Fruit fly (Drosophila melanogaster): ENCODE data around the gene CG18814.

CG18814 gene

dm6 chr3L:16408609-16409439, 39.2 kb downstream of the CG18814 start (continued):
- TF ChIP-seq dmrt11E (tag; optimal IDR thresholded peaks at IDR 0.05) (peak; percentile 71), CG6175 (GFP tag; IDR thresholded peaks at IDR 0.05) (no peak), Mrtf (GFP tag; IDR thresholded peaks at IDR 0.05) (no peak), Stat92E (GFP tag; optimal IDR thresholded peaks at IDR 0.05) (no peak), CG13296 (GFP tag; optimal IDR thresholded peaks at IDR 0.05) (no peak), CG1792 (GFP tag; optimal IDR thresholded peaks at IDR 0.05) (peak; percentile 33), Atf6 (GFP tag; IDR thresholded peaks at IDR 0.05) (no peak), gsb (GFP tag; IDR thresholded peaks at IDR 0.05) (no peak), ara (GFP tag; IDR thresholded peaks at IDR 0.05) (peak; percentile 41; the same call in 1 of the 2 replicates), dmrt99B (tag; optimal IDR thresholded peaks at IDR 0.05) (peak; percentile 0), pum (GFP tag; optimal IDR thresholded peaks at IDR 0.05) (no peak), CG10979 (tag; optimal IDR thresholded peaks at IDR 0.05) (peak; percentile 22), pnt (GFP tag; optimal IDR thresholded peaks at IDR 0.05) (peak; percentile 37), D19A (tag; optimal IDR thresholded peaks at IDR 0.05) (peak; percentile 25), CG31441 (GFP tag; IDR thresholded peaks at IDR 0.05) (0 out of 2 replicates have a peak, but pooled peaks have one; percentile 23), Doc2 (GFP tag; IDR thresholded peaks at IDR 0.05) (no peak), lmd (GFP tag; IDR thresholded peaks at IDR 0.05) (no peak), CG7357 (GFP tag; IDR thresholded peaks at IDR 0.05) (no peak), pros (GFP tag; optimal IDR thresholded peaks at IDR 0.05) (peak; percentile 83), p53 (GFP tag; optimal IDR thresholded peaks at IDR 0.05) (no peak), Doc3 (GFP tag; IDR thresholded peaks at IDR 0.05; ENCODE audit: partially characterized antibody) (no peak), Awh (GFP tag; IDR thresholded peaks at IDR 0.05) (peak; percentile 48; the same call in 1 of the 2 replicates), CG8089 (GFP tag; optimal IDR thresholded peaks at IDR 0.05) (peak; percentile 59), so (GFP tag; IDR thresholded peaks at IDR 0.05) (0 out of 3 replicates have a peak, but pooled peaks have one; percentile 41), CG15011 (GFP tag; optimal IDR thresholded peaks at IDR 0.05) (no peak), CG6689 (GFP tag; IDR thresholded peaks at IDR 0.05) (no peak), br (optimal IDR thresholded peaks at IDR 0.05) (no peak), danr (GFP tag; IDR thresholded peaks at IDR 0.05) (no peak), CG3281 (GFP tag; optimal IDR thresholded peaks at IDR 0.05) (no peak), CG14965 (GFP tag; optimal IDR thresholded peaks at IDR 0.05; ENCODE audit: borderline replicate concordance) (peak; percentile 20), Atf3 (GFP tag; optimal IDR thresholded peaks at IDR 0.05) (peak; percentile 50), CG3407 (GFP tag; optimal IDR thresholded peaks at IDR 0.05) (peak; percentile 72), CG12769 (tag; optimal IDR thresholded peaks at IDR 0.05) (no peak), CG5180 (GFP tag; optimal IDR thresholded peaks at IDR 0.05) (peak; percentile 46), B-H2 (GFP tag; optimal IDR thresholded peaks at IDR 0.05) (no peak), Blimp-1 (GFP tag; optimal IDR thresholded peaks at IDR 0.05) (no peak), org-1 (GFP tag; optimal IDR thresholded peaks at IDR 0.05) (peak; percentile 70), MESR4 (GFP tag; optimal IDR thresholded peaks at IDR 0.05) (no peak), luna (GFP tag; optimal IDR thresholded peaks at IDR 0.05) (no peak), Aef1 (GFP tag; IDR thresholded peaks at IDR 0.05) (no peak), Lhr (GFP tag; optimal IDR thresholded peaks at IDR 0.05) (peak; percentile 25), cad (GFP tag; optimal IDR thresholded peaks at IDR 0.05) (no peak), da (GFP tag; optimal IDR thresholded peaks at IDR 0.05) (peak; percentile 32), yki (optimal IDR thresholded peaks at IDR 0.05) (no peak), hb (GFP tag; IDR thresholded peaks at IDR 0.05; ENCODE audit: partially characterized antibody) (no peak), twi (tag; optimal IDR thresholded peaks at IDR 0.05) (no peak), CG10366 (GFP tag; IDR thresholded peaks at IDR 0.05) (no peak), CG16815 (GFP tag; optimal IDR thresholded peaks at IDR 0.05) (peak; percentile 14), Hr78 (GFP tag; optimal IDR thresholded peaks at IDR 0.05) (no peak), maf-S (GFP tag; optimal IDR thresholded peaks at IDR 0.05) (no peak)

Measured in whole organism, embryonic.